Fruit fly (Drosophila melanogaster) whole organism: ENCODE results near the gene CG31109.

Experiments used
- CG8478 ChIP-seq: fragments of >200 bp; optimal IDR thresholded peaks from 2 replicates; lab custom pipeline; 2018; ENCODE audit warnings: inconsistent platforms
- Dll ChIP-seq: fragments of >200 bp; optimal IDR thresholded peaks from 2 replicates; lab custom pipeline; 2017

dm6 chr3R:25039028-25039476, 15.4 kb downstream of the CG31109 start, which contains the start of the genes Ythdf and bai:
- TF ChIP-seq CG8478, result no peak
- no peak for TF ChIP-seq Dll (lab: Kevin White, UChicago)
